Worm (Caenorhabditis elegans): ENCODE data around the gene W04D12.1.

DNA sequence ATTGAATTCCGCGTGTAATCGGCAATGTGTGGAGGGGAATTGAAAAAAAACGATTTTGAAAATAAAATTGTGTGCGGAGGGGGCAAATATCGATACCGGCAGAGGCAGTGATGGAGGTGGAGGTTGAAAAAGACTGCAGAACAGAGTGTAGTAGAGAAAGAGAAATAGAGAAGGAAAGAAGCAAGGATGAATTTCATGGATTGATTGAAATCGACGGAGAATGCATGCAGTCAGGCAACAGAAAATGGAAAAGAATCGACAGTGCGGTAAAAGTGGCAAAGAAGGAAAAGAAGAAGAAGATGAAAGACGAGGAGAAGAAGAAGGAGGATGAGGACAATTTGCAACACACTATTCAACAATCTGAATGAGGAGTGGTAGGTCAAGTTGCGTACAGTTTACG, at the start of gene W04D12.1:
- no peak for TF ChIP-seq elt-4 (tag; optimal IDR thresholded peaks at IDR 0.05)
- TF ChIP-seq pha-4 (tag; optimal IDR thresholded peaks at IDR 0.05) = no peak
- no peak for TF ChIP-seq tbx-2 (tag; optimal IDR thresholded peaks at IDR 0.05)
- TF ChIP-seq nhr-11 (tag; optimal IDR thresholded peaks at IDR 0.05) = no peak
- TF ChIP-seq rnt-1 (tag; optimal IDR thresholded peaks at IDR 0.05) = no peak
- no peak for TF ChIP-seq ama-1 (optimal IDR thresholded peaks at IDR 0.05)

Measured in whole organism, late embryonic.